Fruit fly (Drosophila melanogaster): ENCODE results near the gene RpS19b.
A peak's percentile ranks its signal among the peaks of the same experiment; 100 is the strongest.

Gene RpS19b

DNA sequence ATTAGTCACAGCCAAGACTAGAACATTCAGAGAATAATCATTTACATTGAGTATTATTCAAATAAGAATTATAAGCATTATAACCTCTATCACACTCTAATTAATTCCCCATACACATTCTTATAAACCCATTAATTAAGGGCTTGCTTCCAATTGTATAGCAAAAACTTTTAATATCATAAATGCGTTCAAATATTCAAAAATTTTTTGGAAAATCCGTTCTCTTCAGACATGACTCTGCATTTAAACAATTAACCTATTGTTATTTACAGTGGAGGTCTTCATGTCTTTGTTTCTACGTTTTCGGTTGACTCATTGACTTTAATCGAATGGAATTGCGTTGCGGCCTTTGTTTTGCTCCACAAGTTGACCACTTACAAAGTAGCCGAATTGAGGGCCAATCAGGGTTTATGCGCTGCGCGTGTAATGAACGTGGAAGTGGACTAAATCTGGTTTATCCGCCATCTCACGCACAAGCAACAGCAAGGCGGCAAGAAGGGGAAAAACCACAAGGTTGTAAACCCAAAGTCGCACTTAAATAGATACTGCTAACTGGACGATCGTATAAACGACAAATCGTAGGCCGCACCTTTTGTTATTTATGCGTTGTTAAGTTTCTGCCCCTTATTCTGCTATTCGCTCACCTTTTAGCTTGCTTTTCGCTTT is 12.3 kb downstream of the RpS19b start (continued):
- TF ChIP-seq ems (GFP tag; optimal IDR thresholded peaks at IDR 0.05), result peak; percentile 7
- no peak for TF ChIP-seq BEAF-32 (GFP tag; optimal IDR thresholded peaks at IDR 0.05)
- TF ChIP-seq CG10543 (GFP tag; optimal IDR thresholded peaks at IDR 0.05), result peak; percentile 83
- TF ChIP-seq btn (GFP tag; optimal IDR thresholded peaks at IDR 0.05), result no peak
- peak; percentile 51 for TF ChIP-seq CHES-1-like (GFP tag; optimal IDR thresholded peaks at IDR 0.05)
- TF ChIP-seq chif (GFP tag; optimal IDR thresholded peaks at IDR 0.05), result no peak
- TF ChIP-seq CG4730 (GFP tag; IDR thresholded peaks at IDR 0.05), result 0 out of 2 replicates have a peak, but pooled peaks have one; percentile 15
- TF ChIP-seq tup (GFP tag; optimal IDR thresholded peaks at IDR 0.05), result no peak
- peak; percentile 90 for TF ChIP-seq Rfx (GFP tag; IDR thresholded peaks at IDR 0.05)
- TF ChIP-seq fd102C (GFP tag; optimal IDR thresholded peaks at IDR 0.05), result no peak
- 0 out of 2 replicates have a peak, but pooled peaks have one; percentile 24 for TF ChIP-seq sisA (GFP tag; IDR thresholded peaks at IDR 0.05)
- peak; percentile 22 for TF ChIP-seq Myb (GFP tag; optimal IDR thresholded peaks at IDR 0.05)
- peak; percentile 54 for TF ChIP-seq CG3281 (GFP tag; optimal IDR thresholded peaks at IDR 0.05)
- no peak for TF ChIP-seq luna (GFP tag; optimal IDR thresholded peaks at IDR 0.05)
- no peak for TF ChIP-seq CG4328 (GFP tag; optimal IDR thresholded peaks at IDR 0.05)
- TF ChIP-seq run (tag; optimal IDR thresholded peaks at IDR 0.05), result peak; percentile 20
- TF ChIP-seq Drgx (GFP tag; IDR thresholded peaks at IDR 0.05), result peak; percentile 50; the same call in 1 of the 2 replicates
- TF ChIP-seq CG3407 (GFP tag; optimal IDR thresholded peaks at IDR 0.05), result no peak
- no peak for TF ChIP-seq CG9437 (GFP tag; optimal IDR thresholded peaks at IDR 0.05)
- TF ChIP-seq pnt (GFP tag; optimal IDR thresholded peaks at IDR 0.05), result no peak
- TF ChIP-seq stwl (tag; optimal IDR thresholded peaks at IDR 0.05), result no peak
- no peak for TF ChIP-seq salm (tag; optimal IDR thresholded peaks at IDR 0.05)
- TF ChIP-seq repo (GFP tag; optimal IDR thresholded peaks at IDR 0.05), result no peak
- TF ChIP-seq CG9215 (GFP tag; IDR thresholded peaks at IDR 0.05), result peak; percentile 40; the same call in 1 of the 2 replicates
- no peak for TF ChIP-seq CG7271 (tag; optimal IDR thresholded peaks at IDR 0.05)
- TF ChIP-seq CG9797 (GFP tag; optimal IDR thresholded peaks at IDR 0.05), result no peak
- no peak for TF ChIP-seq CG14710 (tag; optimal IDR thresholded peaks at IDR 0.05)
- TF ChIP-seq Ravus (GFP tag; IDR thresholded peaks at IDR 0.05), result no peak
- peak; percentile 69 for TF ChIP-seq seq (GFP tag; IDR thresholded peaks at IDR 0.05)
- no peak for TF ChIP-seq fd64A (GFP tag; optimal IDR thresholded peaks at IDR 0.05)
- TF ChIP-seq HmgD (GFP tag; optimal IDR thresholded peaks at IDR 0.05), result no peak
- peak; percentile 22 for TF ChIP-seq Hand (GFP tag; optimal IDR thresholded peaks at IDR 0.05)
- TF ChIP-seq zen2 (GFP tag; IDR thresholded peaks at IDR 0.05; ENCODE audit: partially characterized antibody), result no peak
- no peak for TF ChIP-seq CG3995 (GFP tag; optimal IDR thresholded peaks at IDR 0.05)
- no peak for TF ChIP-seq eve (GFP tag; optimal IDR thresholded peaks at IDR 0.05)
- TF ChIP-seq CG4424 (GFP tag; optimal IDR thresholded peaks at IDR 0.05), result no peak
- no peak for TF ChIP-seq hbn (GFP tag; IDR thresholded peaks at IDR 0.05; ENCODE audit: partially characterized antibody)
- peak; percentile 93 for TF ChIP-seq rib (GFP tag; IDR thresholded peaks at IDR 0.05)
- no peak for TF ChIP-seq lbe (GFP tag; optimal IDR thresholded peaks at IDR 0.05)
- no peak for TF ChIP-seq sqz (GFP tag; optimal IDR thresholded peaks at IDR 0.05)
- no peak for TF ChIP-seq emc (GFP tag; optimal IDR thresholded peaks at IDR 0.05)
- TF ChIP-seq Hey (tag; optimal IDR thresholded peaks at IDR 0.05), result peak; percentile 14
- peak; percentile 81 for TF ChIP-seq HmgZ (tag; optimal IDR thresholded peaks at IDR 0.05)
- peak; percentile 87 for TF ChIP-seq mirr (GFP tag; optimal IDR thresholded peaks at IDR 0.05)
- TF ChIP-seq ssp (GFP tag; IDR thresholded peaks at IDR 0.05), result peak; percentile 35
- TF ChIP-seq CG12155 (GFP tag; optimal IDR thresholded peaks at IDR 0.05), result no peak
- no peak for TF ChIP-seq dan (GFP tag; IDR thresholded peaks at IDR 0.05)
- peak; percentile 80 for TF ChIP-seq so (GFP tag; IDR thresholded peaks at IDR 0.05)
- peak; percentile 28 for TF ChIP-seq CG31365 (tag; optimal IDR thresholded peaks at IDR 0.05)
- no peak for TF ChIP-seq CG6683 (GFP tag; optimal IDR thresholded peaks at IDR 0.05)
